Worm (Caenorhabditis elegans) whole organism, L3 larva: ENCODE data around the gene trx-3.

Experiments used
- R02D3.7 ChIP-seq: fragments of 150-350 bp; optimal IDR thresholded peaks from 2 replicates; lab custom pipeline; 2014; ENCODE audit warnings: missing biosample characterization, missing genetic modification characterization
- ZK546.5 ChIP-seq: sonication (generic microtip); optimal IDR thresholded peaks from 2 replicates; lab custom pipeline; 2017; ENCODE audit warnings: missing biosample characterization, missing genetic modification characterization
- aly-2 ChIP-seq: fragments of 150-350 bp; optimal IDR thresholded peaks from 2 replicates; lab custom pipeline; 2014; ENCODE audit warnings: missing biosample characterization, missing genetic modification characterization
- ama-1 ChIP-seq: fragments of 150-350 bp; optimal IDR thresholded peaks from 2 replicates; lab custom pipeline; 2018
- ceh-16 ChIP-seq: sonication (generic microtip); optimal IDR thresholded peaks from 2 replicates; lab custom pipeline; 2017; ENCODE audit warnings: missing biosample characterization, missing genetic modification characterization
- ceh-28 ChIP-seq: fragments of 150-350 bp; optimal IDR thresholded peaks from 2 replicates; lab custom pipeline; 2014; ENCODE audit warnings: missing biosample characterization, missing genetic modification reagents, missing genetic modification characterization
- ceh-82 ChIP-seq: fragments of 150-350 bp; optimal IDR thresholded peaks from 2 replicates; lab custom pipeline; 2014; ENCODE audit warnings: missing biosample characterization, missing genetic modification characterization
- ceh-9 ChIP-seq: sonication (generic microtip); optimal IDR thresholded peaks from 2 replicates; lab custom pipeline; 2018; ENCODE audit warnings: missing biosample characterization, missing genetic modification characterization
- daf-12 ChIP-seq: fragments of 150-350 bp; optimal IDR thresholded peaks from 2 replicates; lab custom pipeline; 2014; ENCODE audit warnings: missing biosample characterization, missing genetic modification reagents, missing genetic modification characterization
- egl-27 ChIP-seq: sonication (generic microtip); optimal IDR thresholded peaks from 4 replicates; lab custom pipeline; 2017; ENCODE audit warnings: missing biosample characterization, missing genetic modification reagents, missing genetic modification characterization
- egl-5 ChIP-seq: fragments of 150-350 bp; optimal IDR thresholded peaks from 2 replicates; lab custom pipeline; 2017; ENCODE audit warnings: missing biosample characterization, missing genetic modification reagents, missing genetic modification characterization, inconsistent platforms
- elt-1 ChIP-seq: fragments of 150-350 bp; optimal IDR thresholded peaks from 2 replicates; lab custom pipeline; 2014; ENCODE audit warnings: missing biosample characterization, missing genetic modification characterization
- elt-3 ChIP-seq, 3 experiments: fragments of 150-350 bp in 1 of 3; sonication (generic microtip) in 2 of 3; optimal IDR thresholded peaks; 2 replicates in 2 of 3; 4 replicates in 1 of 3; lab custom pipeline; 2014 to 2017; ENCODE audit warnings: missing biosample characterization in 3 of 3, missing genetic modification characterization in 3 of 3
- eor-1 ChIP-seq, 2 experiments: fragments of 150-350 bp; optimal IDR thresholded peaks; 2 replicates each; lab custom pipeline; 2014 to 2018; ENCODE audit warnings: missing biosample characterization in 2 of 2, missing genetic modification characterization in 2 of 2
- fkh-10 ChIP-seq: sonication (generic microtip); optimal IDR thresholded peaks from 2 replicates; lab custom pipeline; 2017; ENCODE audit warnings: missing biosample characterization, missing genetic modification reagents, missing genetic modification characterization
- fkh-2 ChIP-seq: fragments of 150-350 bp; optimal IDR thresholded peaks from 2 replicates; lab custom pipeline; 2014; ENCODE audit warnings: missing biosample characterization, missing genetic modification reagents, missing genetic modification characterization
- fos-1 ChIP-seq: fragments of 150-350 bp; optimal IDR thresholded peaks from 2 replicates; lab custom pipeline; 2014; ENCODE audit warnings: missing biosample characterization, missing genetic modification characterization
- hmg-11 ChIP-seq: sonication (generic microtip); optimal IDR thresholded peaks from 2 replicates; lab custom pipeline; 2016; ENCODE audit warnings: missing genetic modification characterization, missing compliant biosample characterization
- lsy-12 ChIP-seq: sonication (generic microtip); optimal IDR thresholded peaks from 2 replicates; lab custom pipeline; 2016; ENCODE audit warnings: mild to moderate bottlenecking, missing genetic modification characterization, missing compliant biosample characterization
- mdl-1 ChIP-seq: fragments of 150-350 bp; optimal IDR thresholded peaks from 2 replicates; lab custom pipeline; 2014; ENCODE audit warnings: missing biosample characterization, missing genetic modification characterization
- nfya-1 ChIP-seq: sonication (generic microtip); optimal IDR thresholded peaks from 2 replicates; lab custom pipeline; 2017; ENCODE audit warnings: missing genetic modification characterization, mild to moderate bottlenecking, missing compliant biosample characterization, antibody characterized with exemption, moderate library complexity; ENCODE audit not compliant: insufficient read depth
- nhr-11 ChIP-seq: fragments of 150-350 bp; optimal IDR thresholded peaks from 2 replicates; lab custom pipeline; 2014; ENCODE audit warnings: missing biosample characterization, missing genetic modification characterization
- nhr-12 ChIP-seq: fragments of 150-350 bp; optimal IDR thresholded peaks from 2 replicates; lab custom pipeline; 2014; ENCODE audit warnings: missing biosample characterization, missing genetic modification characterization
- nhr-23 ChIP-seq: fragments of 150-350 bp; optimal IDR thresholded peaks from 2 replicates; lab custom pipeline; 2014; ENCODE audit warnings: missing biosample characterization, missing genetic modification reagents, missing genetic modification characterization
- nhr-237 ChIP-seq: fragments of 150-350 bp; optimal IDR thresholded peaks from 2 replicates; lab custom pipeline; 2014; ENCODE audit warnings: missing biosample characterization, missing genetic modification characterization
- nhr-25 ChIP-seq: sonication (generic microtip); optimal IDR thresholded peaks from 2 replicates; lab custom pipeline; 2017; ENCODE audit warnings: missing biosample characterization, missing genetic modification characterization
- nhr-28 ChIP-seq: fragments of 150-350 bp; optimal IDR thresholded peaks from 2 replicates; lab custom pipeline; 2014; ENCODE audit warnings: missing biosample characterization, missing genetic modification characterization
- nhr-43 ChIP-seq: sonication (generic microtip); optimal IDR thresholded peaks from 2 replicates; lab custom pipeline; 2016; ENCODE audit warnings: mild to moderate bottlenecking, missing genetic modification characterization, missing compliant biosample characterization; ENCODE audit not compliant: poor library complexity, severe bottlenecking
- nhr-76 ChIP-seq: fragments of 150-350 bp; sonication (generic microtip); optimal IDR thresholded peaks from 5 replicates; lab custom pipeline; 2014; ENCODE audit warnings: missing biosample characterization, missing genetic modification characterization
- nhr-77 ChIP-seq: fragments of 150-350 bp; optimal IDR thresholded peaks from 2 replicates; lab custom pipeline; 2014; ENCODE audit warnings: missing biosample characterization, missing genetic modification characterization
- pha-4 ChIP-seq: fragments of 150-350 bp; optimal IDR thresholded peaks from 2 replicates; lab custom pipeline; 2014; ENCODE audit warnings: missing biosample characterization, missing genetic modification reagents, missing genetic modification characterization
- sea-2 ChIP-seq: fragments of 150-350 bp; sonication (generic microtip); optimal IDR thresholded peaks from 4 replicates; lab custom pipeline; 2014; ENCODE audit warnings: missing biosample characterization, missing genetic modification reagents, missing genetic modification characterization
- skn-1 ChIP-seq: fragments of 150-350 bp; optimal IDR thresholded peaks from 2 replicates; lab custom pipeline; 2014; ENCODE audit warnings: missing biosample characterization, missing genetic modification characterization
- snpc-4 ChIP-seq: fragments of 150-350 bp; optimal IDR thresholded peaks from 2 replicates; lab custom pipeline; 2014; ENCODE audit warnings: missing biosample characterization, missing genetic modification characterization
- tbx-2 ChIP-seq: sonication (generic microtip); optimal IDR thresholded peaks from 2 replicates; lab custom pipeline; 2016; ENCODE audit warnings: mild to moderate bottlenecking, missing genetic modification characterization, missing compliant biosample characterization
- unc-39 ChIP-seq: sonication (generic microtip); optimal IDR thresholded peaks from 4 replicates; lab custom pipeline; 2017; ENCODE audit warnings: missing biosample characterization, missing genetic modification characterization
- zag-1 ChIP-seq: fragments of 150-350 bp; optimal IDR thresholded peaks from 2 replicates; lab custom pipeline; 2014; ENCODE audit warnings: missing biosample characterization, missing genetic modification characterization
- ztf-11 ChIP-seq: fragments of 150-350 bp; optimal IDR thresholded peaks from 2 replicates; lab custom pipeline; 2014; ENCODE audit warnings: missing biosample characterization, missing genetic modification characterization
- ztf-4 ChIP-seq: fragments of 150-350 bp; optimal IDR thresholded peaks from 2 replicates; lab custom pipeline; 2014; ENCODE audit warnings: missing biosample characterization, missing genetic modification characterization

trx-3 gene

DNA sequence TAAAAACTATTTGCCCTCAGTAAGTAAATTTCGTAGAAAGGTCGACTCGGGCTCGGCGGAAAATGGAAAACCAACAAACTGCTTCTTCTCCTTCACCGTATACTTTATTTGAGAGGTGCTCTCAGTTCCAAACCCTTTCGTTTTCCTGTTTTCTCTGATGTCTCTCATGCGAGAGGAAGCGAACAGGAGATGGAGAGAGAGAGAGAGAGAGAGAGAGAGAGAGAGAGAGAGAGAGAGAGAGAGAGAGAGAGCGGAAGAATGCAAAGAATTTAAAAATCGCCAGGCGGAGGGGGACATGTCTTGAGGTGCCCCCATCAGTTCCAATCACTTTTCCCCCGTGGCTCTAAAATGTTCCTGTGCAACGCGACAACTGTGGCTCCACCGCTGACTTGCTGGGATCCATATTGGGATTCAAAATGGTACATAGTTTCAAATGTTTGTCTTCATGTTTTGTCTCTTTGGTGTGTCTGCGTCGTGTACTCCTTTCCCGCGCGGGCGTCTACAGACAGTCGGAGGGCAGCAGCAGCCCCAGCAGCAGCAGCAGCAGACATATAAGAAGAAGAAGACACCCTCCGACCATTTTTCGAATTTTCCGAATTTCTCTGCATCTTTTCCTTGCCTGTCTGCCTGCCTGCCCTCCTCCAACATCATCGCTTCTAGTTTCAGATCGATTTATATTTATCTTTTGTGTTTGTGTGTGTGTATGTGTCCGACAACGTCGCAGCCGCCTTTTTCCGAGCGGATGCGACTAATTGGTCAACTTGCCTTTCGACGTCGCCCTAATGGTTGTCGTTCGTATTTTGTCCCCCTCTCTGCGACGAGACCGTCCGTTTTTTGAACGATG, 32.3 kb upstream of the trx-3 start, which contains the start of gene R08C7.11 (continued):
- TF ChIP-seq elt-3 (tag; optimal IDR thresholded peaks at IDR 0.05; lab: Kevin White, UChicago) (peak in 1 of 3 experiments; percentile 17), nhr-12 (tag; lab: Kevin White, UChicago) (no peak)

DNA sequence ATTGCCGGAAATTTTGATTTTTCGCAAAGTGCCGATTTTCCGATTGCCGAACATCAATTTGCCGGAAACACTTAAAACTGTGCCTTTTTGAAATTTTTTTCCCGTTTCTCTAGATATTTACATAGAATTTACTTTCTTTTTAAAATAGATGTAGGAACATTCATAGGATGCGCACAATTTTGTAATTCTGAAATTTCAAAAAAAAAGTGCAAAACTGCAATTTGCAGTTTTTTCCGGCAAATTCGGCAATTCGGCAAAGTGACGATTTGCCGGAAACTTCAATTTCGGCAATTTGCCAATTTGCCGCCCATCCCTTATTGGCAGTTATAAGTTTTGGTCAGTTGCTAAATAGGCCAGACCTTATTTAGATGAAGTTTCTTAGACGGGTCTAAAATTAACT, 30.2 kb upstream of the trx-3 start:
- no peak for TF ChIP-seq tbx-2 (tag; lab: Kevin White, UChicago)
- TF ChIP-seq ceh-16 = no peak
- no peak for TF ChIP-seq nhr-43 (tag; lab: Kevin White, UChicago)

ce11 chrIV:4459342-4459741, 27.5 kb upstream of the trx-3 start:
- TF ChIP-seq fos-1 (tag; lab: Kevin White, UChicago) = no peak
- no peak for TF ChIP-seq nhr-11
- TF ChIP-seq mdl-1 (tag; lab: Kevin White, UChicago) = no peak
- TF ChIP-seq elt-1 = no peak
- no peak for TF ChIP-seq egl-5
- TF ChIP-seq fkh-2 (tag; lab: Kevin White, UChicago) = no peak
- no peak for TF ChIP-seq daf-12
- no peak for TF ChIP-seq elt-3 (tag; optimal IDR thresholded peaks at IDR 0.05; lab: Kevin White, UChicago)
- no peak for TF ChIP-seq egl-27 (tag; lab: Kevin White, UChicago)
- TF ChIP-seq tbx-2 (tag; lab: Kevin White, UChicago) = no peak
- TF ChIP-seq nhr-237 (tag; lab: Kevin White, UChicago) = no peak
- no peak for TF ChIP-seq hmg-11 (tag; lab: Kevin White, UChicago)
- TF ChIP-seq snpc-4 (tag; lab: Kevin White, UChicago) = no peak
- TF ChIP-seq ceh-82 (tag; lab: Kevin White, UChicago) = no peak
- no peak for TF ChIP-seq aly-2 (tag; lab: Kevin White, UChicago)
- no peak for TF ChIP-seq zag-1 (tag; lab: Kevin White, UChicago)
- no peak for TF ChIP-seq ztf-11 (tag; lab: Kevin White, UChicago)
- TF ChIP-seq ceh-28 (tag; lab: Kevin White, UChicago) = no peak
- no peak for TF ChIP-seq nhr-25 (tag; lab: Kevin White, UChicago)

DNA sequence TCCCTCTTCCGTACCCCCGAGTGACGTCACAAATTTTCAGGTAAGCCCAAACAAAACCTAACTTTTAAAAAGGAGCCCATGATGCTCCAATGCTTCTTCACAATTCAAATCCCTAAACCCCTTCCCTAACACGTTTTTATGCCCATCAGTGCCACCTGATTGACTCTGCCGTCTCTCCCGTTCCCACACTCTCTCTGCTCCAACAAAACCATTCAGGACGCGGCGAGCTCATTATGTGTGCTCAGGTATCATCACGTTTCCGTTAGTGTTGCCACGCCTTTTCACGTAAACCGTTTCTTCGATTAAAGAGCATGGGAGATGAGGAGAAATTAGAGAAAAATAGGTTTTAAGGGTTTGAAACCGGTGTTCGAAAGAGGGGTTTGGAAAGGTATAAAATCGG, 23.7 kb upstream of the trx-3 start, which contains the start of gene M01H9.2:
TSS of gene M01H9.2 (minus strand) at position 101 of the 400 bp plus-strand sequence.
- TF ChIP-seq skn-1 (tag; lab: Kevin White, UChicago) (no peak), ceh-9 (tag; lab: Kevin White, UChicago) (no peak), nhr-28 (tag; lab: Kevin White, UChicago) (no peak), ceh-28 (tag; lab: Kevin White, UChicago) (no peak), snpc-4 (tag; lab: Kevin White, UChicago) (no peak)
- TF ChIP-seq, all 47 proteins: peak for 0

- TF ChIP-seq fkh-10 (GFP tag; lab: Kevin White, UChicago) = no peak
- TF ChIP-seq ama-1 (lab: Kevin White, UChicago) = no peak
- no peak for TF ChIP-seq ztf-11 (tag; lab: Kevin White, UChicago)
These were observed 21.6 kb upstream of the trx-3 start, which contains the start of gene M01H9.5 for ce11 chrIV:4465184-4465583. M01H9.5 (plus strand) TSS chrIV:4465484.

DNA sequence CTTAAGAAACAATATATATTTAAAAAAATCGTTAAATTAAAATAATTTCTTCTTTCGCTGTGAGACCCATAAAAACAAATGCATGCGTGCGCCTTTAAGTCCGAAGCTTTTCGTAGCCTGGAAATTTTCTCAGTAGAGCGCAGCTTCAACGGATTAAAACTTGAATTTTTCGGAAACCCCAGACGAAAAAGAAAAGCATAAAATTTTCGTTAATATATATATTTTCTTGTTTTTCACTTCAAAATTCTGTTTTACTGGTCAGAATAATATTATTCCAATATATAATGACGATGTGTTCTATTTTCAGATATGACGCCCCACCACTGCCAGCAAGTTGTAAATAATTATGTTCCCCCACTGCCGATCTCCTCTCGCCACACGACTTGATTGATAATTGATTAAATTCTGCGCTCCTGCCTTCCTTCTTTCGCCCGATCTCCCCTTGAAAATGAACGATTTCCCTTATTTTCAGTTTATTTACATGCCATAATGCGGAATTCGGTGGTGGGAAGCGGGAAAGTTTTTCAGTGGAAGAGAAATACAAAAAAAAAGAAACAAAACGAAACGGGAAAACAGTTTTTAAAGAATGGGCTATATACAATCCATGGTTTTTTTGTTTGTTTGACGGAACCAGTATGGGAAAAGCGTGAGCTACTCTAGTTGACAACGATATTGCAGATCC, 18.6 kb upstream of the trx-3 start:
- TF ChIP-seq tbx-2 (tag; lab: Kevin White, UChicago) (peak; percentile 46), R02D3.7 (tag; lab: Kevin White, UChicago) (no peak), elt-1 (no peak), ztf-4 (peak; percentile 69), nhr-12 (tag; lab: Kevin White, UChicago) (no peak), ZK546.5 (no peak), aly-2 (tag; lab: Kevin White, UChicago) (no peak), elt-3 (tag; optimal IDR thresholded peaks at IDR 0.05; lab: Kevin White, UChicago) (no peak), eor-1 (tag; optimal IDR thresholded peaks at IDR 0.05; lab: Kevin White, UChicago) (no peak), hmg-11 (tag; lab: Kevin White, UChicago) (peak; percentile 9), ceh-16 (no peak), nhr-23 (tag; lab: Kevin White, UChicago) (peak; percentile 14), nfya-1 (tag; lab: Kevin White, UChicago) (no peak), unc-39 (tag; lab: Kevin White, UChicago) (no peak), daf-12 (no peak), ceh-82 (tag; lab: Kevin White, UChicago) (no peak), nhr-77 (tag; lab: Kevin White, UChicago) (no peak), lsy-12 (tag; lab: Kevin White, UChicago) (peak; percentile 46), nhr-11 (no peak), nhr-76 (tag; lab: Kevin White, UChicago) (no peak), sea-2 (no peak), skn-1 (tag; lab: Kevin White, UChicago) (no peak), pha-4 (tag; lab: Kevin White, UChicago) (peak; percentile 46), egl-27 (tag; lab: Kevin White, UChicago) (no peak)
